Worm (Caenorhabditis elegans) whole organism, young adult: ENCODE measurements around the gene Y22D7AR.14.

ENCODE experiments used
- atf-7 ChIP-seq: sonication (generic microtip); optimal IDR thresholded peaks from 2 replicates; lab custom pipeline; 2017; ENCODE audit warnings: mild to moderate bottlenecking, missing genetic modification characterization, missing compliant biosample characterization
- hlh-26 ChIP-seq: fragments of 200-800 bp; sonication (Bioruptor generic); conservative IDR thresholded peaks from 2 replicates; pipeline ENCODE4 v1.3.6; 2022; ENCODE audit warnings: missing genetic modification reagents, missing genetic modification characterization, missing compliant biosample characterization
- nhr-90 ChIP-seq: sonication (generic microtip); optimal IDR thresholded peaks from 2 replicates; lab custom pipeline; 2016; ENCODE audit warnings: missing genotype, mild to moderate bottlenecking, missing genetic modification characterization, missing compliant biosample characterization
- snpc-3.4 ChIP-seq: sonication (generic microtip); optimal IDR thresholded peaks from 2 replicates; lab custom pipeline; 2017; ENCODE audit warnings: missing genetic modification characterization, mild to moderate bottlenecking, missing compliant biosample characterization, antibody characterized with exemption, moderate library complexity, missing genotype, missing genetic modification reagents
- snpc-4 ChIP-seq, 5 experiments: fragments of 150-350 bp in 1 of 5; sonication (generic microtip) in 4 of 5; optimal IDR thresholded peaks; 2 replicates each; lab custom pipeline; 2014 to 2018; ENCODE audit warnings: missing genetic modification characterization in 5 of 5, missing biosample characterization in 3 of 5, antibody characterized with exemption in 2 of 5, mild to moderate bottlenecking in 2 of 5, missing compliant biosample characterization in 2 of 5, missing genotype in 2 of 5, moderate library complexity in 2 of 5, missing genetic modification reagents in 1 of 5
- unc-62 ChIP-seq: fragments of 150-350 bp; optimal IDR thresholded peaks from 2 replicates; lab custom pipeline; 2014; ENCODE audit warnings: missing biosample characterization, missing genetic modification reagents, missing genetic modification characterization

DNA sequence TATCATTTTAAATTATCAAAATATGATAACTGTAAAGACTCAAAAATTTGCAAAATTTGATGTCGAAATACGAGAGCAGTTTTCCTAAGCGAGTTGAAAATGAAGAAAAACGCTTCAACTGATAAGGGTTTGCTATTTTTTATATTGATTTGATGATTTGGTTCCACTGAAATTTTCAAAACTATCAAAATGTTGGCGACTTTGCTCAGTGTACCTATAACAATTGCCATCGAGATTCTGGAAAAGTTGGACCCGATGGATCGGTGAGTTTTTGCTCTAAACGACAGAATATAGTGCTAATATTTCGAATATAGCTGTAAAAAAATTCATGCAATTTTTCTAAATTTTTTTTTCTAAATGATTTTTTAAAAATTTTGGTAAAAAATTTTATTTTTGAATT, 16.0 kb upstream of the Y22D7AR.14 start, which contains the start of the genes fbxa-13 and Y22D7AR.2:
- TF ChIP-seq snpc-3.4 (tag; lab: Kevin White, UChicago) = no peak
- no peak for TF ChIP-seq snpc-4 (GFP tag; optimal IDR thresholded peaks at IDR 0.05; lab: Kevin White, UChicago)
- no peak for TF ChIP-seq snpc-4 (tag; optimal IDR thresholded peaks at IDR 0.05; lab: Kevin White, UChicago)
- TF ChIP-seq hlh-26 (GFP tag; lab: Robert Waterston, UW) = no peak
- no peak for TF ChIP-seq atf-7 (tag; lab: Kevin White, UChicago)
- TF ChIP-seq unc-62 (GFP tag; lab: Kevin White, UChicago) = no peak
- TF ChIP-seq nhr-90 (tag; lab: Kevin White, UChicago) = no peak
